Worm (Caenorhabditis elegans): ENCODE measurements around the gene skr-8.

The skr-8 gene

DNA sequence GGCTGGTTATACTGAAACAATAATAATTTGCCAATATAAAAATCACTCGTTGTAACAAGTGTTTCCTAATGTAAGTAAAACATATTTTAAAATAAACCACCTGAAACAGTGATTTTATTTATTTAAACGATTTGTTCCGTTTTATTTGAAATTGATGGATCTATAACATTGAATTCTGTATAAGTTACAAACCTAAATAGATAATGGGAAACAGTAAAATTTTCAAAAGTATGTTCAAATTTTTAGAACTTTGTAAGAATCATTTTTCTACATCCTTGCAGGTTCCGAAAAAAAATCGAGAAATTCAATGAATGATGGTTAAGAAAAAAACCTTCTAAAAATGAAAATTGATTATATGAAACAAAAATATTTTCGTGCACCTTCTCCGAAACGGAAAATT is 27.9 kb upstream of the skr-8 start:
- TF ChIP-seq aly-2 (tag; optimal IDR thresholded peaks at IDR 0.05) (no peak), nhr-23 (tag; optimal IDR thresholded peaks at IDR 0.05) (no peak), unc-39 (tag; optimal IDR thresholded peaks at IDR 0.05) (no peak), fkh-10 (GFP tag; optimal IDR thresholded peaks at IDR 0.05) (no peak), unc-62 (GFP tag; optimal IDR thresholded peaks at IDR 0.05) (no peak), lin-39 (tag; optimal IDR thresholded peaks at IDR 0.05) (no peak), nhr-67 (tag; optimal IDR thresholded peaks at IDR 0.05) (no peak), fkh-2 (tag; optimal IDR thresholded peaks at IDR 0.05) (no peak)

DNA sequence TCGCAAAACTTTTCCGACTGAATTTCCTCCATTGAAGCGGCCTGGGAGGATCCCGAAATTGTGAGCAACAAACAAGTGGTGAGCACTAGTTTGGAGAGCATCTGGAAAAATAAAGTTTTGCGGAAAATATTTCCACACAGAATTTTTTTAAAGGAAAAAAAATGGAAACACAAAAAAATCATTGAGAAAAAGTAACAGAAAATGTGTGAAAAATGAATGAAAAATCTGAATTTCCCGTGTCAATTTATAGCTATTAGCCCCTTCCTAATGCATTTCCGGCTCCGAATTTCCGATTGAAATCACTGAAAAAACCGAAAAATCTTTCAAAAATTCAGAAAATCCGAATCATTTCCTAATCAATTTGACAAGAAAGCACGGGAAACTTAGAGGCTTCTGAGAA is 26.2 kb upstream of the skr-8 start, which contains the start of gene flp-17:
Gene flp-17, minus strand, starts transcription at position 101 of the 400 bp plus-strand sequence.
- TF ChIP-seq ama-1 (optimal IDR thresholded peaks at IDR 0.05) (no peak), egl-5 (tag; optimal IDR thresholded peaks at IDR 0.05) (no peak), mml-1 (tag; optimal IDR thresholded peaks at IDR 0.05) (no peak), mdl-1 (tag; optimal IDR thresholded peaks at IDR 0.05) (no peak)

DNA sequence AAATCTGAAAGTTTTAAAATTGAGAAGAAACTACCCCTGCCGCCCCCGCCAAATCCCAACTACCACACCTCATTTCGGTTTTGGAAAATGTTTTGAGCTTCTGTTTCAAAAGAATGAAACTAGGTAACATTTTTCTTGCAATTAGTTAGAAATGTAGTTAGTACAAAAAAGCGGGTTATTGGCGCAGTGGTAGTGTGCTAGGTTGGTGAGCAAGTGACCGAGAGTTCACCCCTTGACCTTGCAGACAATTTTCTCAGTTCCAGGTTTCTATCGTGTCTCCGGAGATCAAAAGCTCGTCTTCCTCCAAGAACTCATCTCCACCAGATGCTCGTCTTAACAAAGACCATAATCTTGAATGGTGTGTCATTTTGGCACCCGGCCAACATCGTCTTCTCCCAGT is 23.6 kb upstream of the skr-8 start:
- TF ChIP-seq egl-5 (tag; optimal IDR thresholded peaks at IDR 0.05) (no peak), nhr-28 (tag; optimal IDR thresholded peaks at IDR 0.05) (no peak)

DNA sequence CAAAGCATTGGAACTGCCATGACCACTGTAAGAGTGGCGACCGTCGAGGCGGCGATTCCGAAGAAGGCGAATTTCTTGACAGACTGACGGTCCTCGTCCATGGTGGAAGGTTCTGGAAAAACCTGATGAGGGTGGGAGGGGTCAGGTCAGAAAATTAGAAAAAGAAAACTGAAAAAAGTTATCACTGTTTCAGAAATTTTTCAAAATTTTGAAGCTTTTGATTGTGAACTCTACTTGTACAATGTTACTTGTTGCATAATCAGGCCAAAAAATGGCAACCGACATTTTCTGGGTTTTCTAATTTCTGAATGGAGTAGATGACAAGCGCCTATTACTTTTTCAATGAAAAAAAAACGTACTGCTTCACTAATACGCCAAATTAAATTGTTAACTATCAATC is 18.0 kb upstream of the skr-8 start, which contains the start of gene col-138:
Gene col-138, minus strand, starts transcription at position 101 of the 400 bp plus-strand sequence.
- TF ChIP-seq tbx-2 (tag; optimal IDR thresholded peaks at IDR 0.05) (no peak), nhr-11 (tag; optimal IDR thresholded peaks at IDR 0.05) (no peak), sea-2 (GFP tag; optimal IDR thresholded peaks at IDR 0.05) (no peak), ceh-9 (tag; optimal IDR thresholded peaks at IDR 0.05) (no peak), elt-3 (tag; optimal IDR thresholded peaks at IDR 0.05) (no peak), jun-1 (tag; optimal IDR thresholded peaks at IDR 0.05) (no peak), elt-1 (tag; optimal IDR thresholded peaks at IDR 0.05) (no peak), ceh-16 (tag; optimal IDR thresholded peaks at IDR 0.05) (no peak), nfya-1 (tag; optimal IDR thresholded peaks at IDR 0.05; ENCODE audit: insufficient read depth) (no peak)

DNA sequence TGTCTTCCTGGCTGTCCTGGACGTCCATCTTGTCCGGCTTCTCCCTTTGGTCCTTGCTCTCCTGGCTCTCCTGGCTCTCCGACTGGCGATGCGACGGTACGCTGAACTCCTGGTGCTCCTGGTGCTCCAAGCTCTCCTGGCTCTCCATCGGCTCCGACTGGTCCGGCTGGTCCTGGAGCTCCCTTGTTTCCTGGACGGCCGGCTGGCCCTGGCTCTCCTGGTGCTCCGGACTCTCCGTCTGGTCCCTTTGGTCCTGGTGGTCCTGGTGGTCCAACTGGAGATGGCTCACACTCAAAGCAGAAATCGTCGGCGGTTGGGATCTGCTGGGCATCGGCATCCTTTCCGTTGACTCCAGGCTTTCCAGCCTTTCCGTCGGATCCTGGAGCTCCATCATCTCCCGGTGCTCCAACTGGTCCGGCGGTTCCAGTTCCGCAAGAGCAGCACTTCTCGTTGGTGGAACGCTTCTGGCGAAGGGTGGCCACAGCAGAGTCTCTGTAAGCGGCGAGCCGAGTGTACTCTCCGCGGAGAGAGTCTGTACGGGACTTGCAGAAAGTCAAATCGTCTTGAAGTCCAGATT is 17.5 kb upstream of the skr-8 start:
- TF ChIP-seq ZK546.5 (tag; optimal IDR thresholded peaks at IDR 0.05) (no peak), lsy-12 (tag; optimal IDR thresholded peaks at IDR 0.05) (no peak), unc-39 (tag; optimal IDR thresholded peaks at IDR 0.05) (no peak), zag-1 (tag; optimal IDR thresholded peaks at IDR 0.05) (no peak), daf-12 (tag; optimal IDR thresholded peaks at IDR 0.05) (no peak), jun-1 (tag; optimal IDR thresholded peaks at IDR 0.05) (no peak), elt-1 (tag; optimal IDR thresholded peaks at IDR 0.05) (no peak), nhr-12 (tag; optimal IDR thresholded peaks at IDR 0.05) (no peak), aly-2 (tag; optimal IDR thresholded peaks at IDR 0.05) (no peak), tbx-2 (tag; optimal IDR thresholded peaks at IDR 0.05) (no peak)

DNA sequence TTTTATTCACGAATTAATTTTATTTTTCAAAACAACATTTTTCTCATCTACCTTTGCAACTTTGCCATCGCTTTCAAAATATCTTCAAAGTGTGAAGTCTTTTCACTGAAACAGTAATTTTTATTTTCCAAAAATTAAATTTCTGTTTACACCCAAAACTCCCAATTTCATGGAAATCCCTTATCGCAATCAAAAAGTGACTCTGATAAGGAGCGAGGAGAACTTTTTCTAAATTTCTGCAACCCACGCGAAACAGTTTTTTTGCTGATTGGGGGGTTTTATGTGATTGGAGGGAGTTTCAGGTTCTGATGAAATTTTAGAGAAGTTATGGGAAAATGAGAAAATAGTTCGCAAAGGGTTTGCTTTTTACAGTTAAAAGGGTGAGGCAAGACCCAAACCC is 13.9 kb upstream of the skr-8 start:
- TF ChIP-seq elt-2 (tag; optimal IDR thresholded peaks at IDR 0.05) (peak; percentile 45), pqm-1 (tag; optimal IDR thresholded peaks at IDR 0.05) (peak; percentile 70), mdl-1 (tag; optimal IDR thresholded peaks at IDR 0.05) (no peak)

DNA sequence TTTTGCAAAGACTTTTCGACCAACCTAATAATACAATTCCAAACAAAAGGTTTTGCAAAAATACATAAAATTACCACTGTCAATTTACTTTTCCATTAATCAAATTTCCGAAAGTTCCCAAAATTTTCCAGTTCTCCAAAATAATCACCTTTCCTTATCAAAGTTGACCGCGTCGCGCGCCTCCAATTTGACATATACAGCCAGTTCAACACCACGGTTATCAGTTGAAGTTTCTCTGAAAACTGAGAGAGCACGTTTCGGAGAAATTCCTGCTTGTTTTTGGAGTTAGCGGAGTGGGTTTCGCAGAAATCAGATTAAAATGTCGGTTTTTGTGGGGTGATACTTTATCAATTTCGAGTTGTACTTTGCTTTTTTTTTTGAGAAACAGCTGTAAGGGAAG is 13.4 kb upstream of the skr-8 start:
- peak; percentile 82 for TF ChIP-seq pqm-1 (tag; optimal IDR thresholded peaks at IDR 0.05)
- no peak for TF ChIP-seq mml-1 (tag; optimal IDR thresholded peaks at IDR 0.05)
- TF ChIP-seq hmg-11 (tag; optimal IDR thresholded peaks at IDR 0.05): no peak
- TF ChIP-seq elt-2 (tag; optimal IDR thresholded peaks at IDR 0.05): peak; percentile 66

Measured in whole organism, L3 larva.